Worm (Caenorhabditis elegans): Measurements from ENCODE around the gene snt-6.

DNA sequence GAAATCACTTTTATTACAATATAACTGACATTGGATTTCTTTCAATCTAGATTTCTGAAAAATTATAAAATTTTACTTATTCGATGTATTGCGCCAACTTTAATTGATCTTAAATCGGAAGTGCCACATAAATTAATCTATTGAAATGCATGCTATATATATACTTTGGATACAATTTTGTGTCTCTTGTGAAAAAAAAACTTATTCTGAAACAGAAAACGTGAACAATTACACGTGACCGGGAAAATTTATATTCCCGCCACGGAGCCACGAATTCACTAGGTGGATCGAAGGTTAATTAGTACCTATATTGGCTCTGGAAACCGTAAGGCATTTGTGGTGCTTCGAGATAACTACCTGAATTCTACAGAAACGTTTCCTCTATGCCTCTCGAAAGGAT is 49.7 kb upstream of the snt-6 start, which contains the start of gene F46F5.14:
- TF ChIP-seq med-1 (GFP tag; optimal IDR thresholded peaks at IDR 0.05; ENCODE audit: insufficient read depth): no peak
- TF ChIP-seq tab-1 (GFP tag; IDR thresholded peaks at IDR 0.05): no peak
- TF ChIP-seq flt-1 (GFP tag; IDR thresholded peaks at IDR 0.05): no peak
- no peak for TF ChIP-seq ztf-23 (GFP tag; IDR thresholded peaks at IDR 0.05)
- no peak for TF ChIP-seq ztf-29 (GFP tag; IDR thresholded peaks at IDR 0.05)
- TF ChIP-seq klf-2 (GFP tag; conservative IDR thresholded peaks at IDR 0.05): no peak
- no peak for TF ChIP-seq T22C8.4 (GFP tag; IDR thresholded peaks at IDR 0.05)
- TF ChIP-seq ref-1 (GFP tag; conservative IDR thresholded peaks at IDR 0.05): no peak

Data from whole organism, midembryonic.